Fruit fly (Drosophila melanogaster) S2 (cell line): ENCODE data around the gene CG33965.

Experiments used
- CG8478 ChIP-seq: fragments of >200 bp; optimal IDR thresholded peaks from 2 replicates; lab custom pipeline; 2018
- CTCF ChIP-seq, 2 experiments: fragments of >200 bp; optimal IDR thresholded peaks; 2 replicates each; lab custom pipeline; 2018

DNA sequence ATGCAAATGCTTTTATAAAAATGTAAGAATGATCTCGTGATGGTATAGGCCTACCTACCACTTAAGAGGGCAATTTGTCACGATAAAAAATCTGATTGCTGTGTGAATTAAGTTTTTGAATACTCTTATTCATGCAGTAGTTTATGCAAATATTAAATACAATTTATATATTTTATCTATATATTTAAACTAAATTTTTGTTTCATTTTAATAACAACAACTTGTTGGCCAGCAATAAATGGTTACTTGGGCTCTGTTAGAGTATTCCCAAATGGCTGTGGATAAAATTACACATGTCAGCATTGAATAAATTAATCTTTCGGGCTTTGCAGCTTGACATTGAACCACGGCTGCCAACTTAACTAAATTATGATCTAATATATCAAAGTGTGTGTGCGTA lies 25.9 kb downstream of the CG33965 start:
- TF ChIP-seq CTCF (optimal IDR thresholded peaks at IDR 0.05; lab: Kevin White, UChicago) (no peak), CG8478 (lab: Kevin White, UChicago) (no peak)
